Worm (Caenorhabditis elegans) whole organism, L1 larva: ENCODE results near the gene asp-4.
A peak's percentile ranks its signal among the peaks of the same experiment; 100 is the strongest.

Source experiments
- aly-2 ChIP-seq: fragments of 150-350 bp; optimal IDR thresholded peaks from 2 replicates; lab custom pipeline; 2014; ENCODE audit warnings: missing biosample characterization, missing genetic modification characterization
- ama-1 ChIP-seq: fragments of 150-350 bp; optimal IDR thresholded peaks from 2 replicates; lab custom pipeline; 2014
- ceh-82 ChIP-seq, 3 experiments: fragments of 150-350 bp in 1 of 3; sonication (generic microtip) in 2 of 3; optimal IDR thresholded peaks; 2 replicates each; lab custom pipeline; 2014 to 2017; ENCODE audit warnings: missing biosample characterization in 3 of 3, missing genetic modification characterization in 3 of 3
- ces-1 ChIP-seq: fragments of 150-350 bp; optimal IDR thresholded peaks from 2 replicates; lab custom pipeline; 2014; ENCODE audit warnings: missing biosample characterization, missing genetic modification reagents, missing genetic modification characterization
- efl-3 ChIP-seq: fragments of 200-800 bp; sonication (Bioruptor generic); optimal IDR thresholded peaks from 2 replicates; lab custom pipeline; 2018; ENCODE audit warnings: mild to moderate bottlenecking, missing genetic modification characterization, missing compliant biosample characterization
- elt-3 ChIP-seq, 6 experiments: fragments of 150-350 bp in 1 of 6; sonication (generic microtip); optimal IDR thresholded peaks; 2 replicates each; lab custom pipeline; 2017 to 2018; ENCODE audit warnings: missing biosample characterization in 6 of 6, missing genetic modification characterization in 6 of 6, inconsistent platforms in 1 of 6
- lsy-2 ChIP-seq, 2 experiments: fragments of 150-350 bp; optimal IDR thresholded peaks; 2 replicates each; lab custom pipeline; 2014; ENCODE audit warnings: missing biosample characterization in 2 of 2, missing genetic modification characterization in 2 of 2
- mep-1 ChIP-seq: fragments of 150-350 bp; optimal IDR thresholded peaks from 2 replicates; lab custom pipeline; 2014; ENCODE audit warnings: missing biosample characterization, missing genetic modification characterization
- nhr-28 ChIP-seq: fragments of 150-350 bp; optimal IDR thresholded peaks from 2 replicates; lab custom pipeline; 2014; ENCODE audit warnings: missing biosample characterization, missing genetic modification characterization
- unc-62 ChIP-seq: fragments of 150-350 bp; optimal IDR thresholded peaks from 2 replicates; lab custom pipeline; 2014; ENCODE audit warnings: missing biosample characterization, missing genetic modification reagents, missing genetic modification characterization
- unc-86 ChIP-seq: sonication (generic microtip); optimal IDR thresholded peaks from 2 replicates; lab custom pipeline; 2016; ENCODE audit warnings: missing genetic modification characterization, missing compliant biosample characterization

- TF ChIP-seq ama-1 (lab: Kevin White, UChicago) (no peak), unc-86 (tag; lab: Kevin White, UChicago) (no peak), nhr-28 (no peak), mep-1 (tag; lab: Kevin White, UChicago) (peak; percentile 46), efl-3 (GFP tag; lab: Kevin White, UChicago) (no peak), ces-1 (GFP tag; lab: Kevin White, UChicago) (no peak), unc-62 (GFP tag; lab: Kevin White, UChicago) (no peak), lsy-2 (tag; optimal IDR thresholded peaks at IDR 0.05; lab: Kevin White, UChicago) (no peak), ceh-82 (tag; optimal IDR thresholded peaks at IDR 0.05; lab: Kevin White, UChicago) (no peak), aly-2 (no peak), elt-3 (tag; optimal IDR thresholded peaks at IDR 0.05; lab: Kevin White, UChicago) (no peak)
Measured at ce11 chrX:13226614-13227096, 5.4 kb upstream of the asp-4 start, which contains the start of gene skr-21.
